Worm (Caenorhabditis elegans) whole organism, young adult: Measurements from ENCODE around the gene sec-22.

Experiments used
- F57C9.4 ChIP-seq: sonication (generic microtip); optimal IDR thresholded peaks from 2 replicates; lab custom pipeline; 2017; ENCODE audit warnings: mild to moderate bottlenecking, missing genetic modification characterization, missing compliant biosample characterization
- Y67H2A.10 ChIP-seq: fragments of 200-800 bp; sonication (Bioruptor generic); conservative IDR thresholded peaks from 2 replicates; pipeline ENCODE4 v1.3.6; 2022; ENCODE audit warnings: missing genetic modification reagents, missing genetic modification characterization, missing compliant biosample characterization
- cebp-1 ChIP-seq, 2 experiments: fragments of 200-800 bp in 1 of 2; sonication (Bioruptor generic) in 1 of 2; sonication (generic microtip) in 1 of 2; IDR thresholded peaks in 1 of 2; optimal IDR thresholded peaks in 1 of 2; 2 replicates each; pipeline versions ENCODE4 v1.3.6 to Lab custom; 2017 to 2022; ENCODE audit warnings: missing compliant biosample characterization in 2 of 2, missing genetic modification characterization in 2 of 2, mild to moderate bottlenecking in 1 of 2, missing genetic modification reagents in 1 of 2, moderate library complexity in 1 of 2
- fkh-3 ChIP-seq: sonication (generic microtip); optimal IDR thresholded peaks from 2 replicates; lab custom pipeline; 2016; ENCODE audit warnings: mild to moderate bottlenecking, missing genetic modification characterization, missing compliant biosample characterization
- lag-1 ChIP-seq: fragments of 200-800 bp; sonication (Bioruptor generic); IDR thresholded peaks from 2 replicates; pipeline ENCODE4 v1.3.6; 2022; ENCODE audit warnings: missing genetic modification reagents, missing genetic modification characterization, missing compliant biosample characterization
- lin-40 ChIP-seq: sonication (generic microtip); optimal IDR thresholded peaks from 2 replicates; lab custom pipeline; 2016; ENCODE audit warnings: missing genetic modification characterization, mild to moderate bottlenecking, missing compliant biosample characterization, missing genotype, missing genetic modification reagents
- lin-54 ChIP-seq: fragments of 200-800 bp; sonication (Bioruptor generic); optimal IDR thresholded peaks from 2 replicates; lab custom pipeline; 2018; ENCODE audit warnings: mild to moderate bottlenecking, missing genetic modification characterization, missing compliant biosample characterization
- repo-1 ChIP-seq: sonication (generic microtip); optimal IDR thresholded peaks from 2 replicates; lab custom pipeline; 2017; ENCODE audit warnings: mild to moderate bottlenecking, missing genetic modification characterization, missing compliant biosample characterization
- sdz-38 ChIP-seq: sonication (generic microtip); optimal IDR thresholded peaks from 2 replicates; lab custom pipeline; 2016; ENCODE audit warnings: missing genotype, missing genetic modification characterization, missing compliant biosample characterization
- tbp1 ChIP-seq: fragments of 200-800 bp; sonication (Bioruptor generic); optimal IDR thresholded peaks from 2 replicates; lab custom pipeline; 2018; ENCODE audit warnings: mild to moderate bottlenecking, missing genetic modification characterization, missing compliant biosample characterization

Gene sec-22

DNA sequence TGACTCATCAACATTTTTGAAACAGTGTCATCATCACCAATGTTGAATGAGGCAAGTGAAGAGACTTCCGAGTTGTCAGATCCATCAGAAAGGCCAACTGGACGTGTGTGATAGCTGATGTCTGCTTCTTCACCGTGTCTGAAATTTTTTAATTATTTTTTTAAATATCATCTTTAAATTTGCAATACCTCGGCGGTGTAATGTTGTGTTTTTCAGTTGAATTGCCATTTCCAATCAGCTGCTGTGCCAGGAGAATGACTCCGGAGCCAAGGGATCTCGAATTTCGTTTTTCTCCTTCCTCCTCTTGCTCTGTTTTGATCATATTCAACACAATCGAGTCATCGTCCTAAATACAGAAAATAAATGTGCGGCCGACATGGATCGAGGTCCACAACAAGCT, 49.7 kb downstream of the sec-22 start (continued):
- TF ChIP-seq repo-1 (tag; lab: Kevin White, UChicago): no peak
- no peak for TF ChIP-seq F57C9.4 (tag; lab: Kevin White, UChicago)
- no peak for TF ChIP-seq lin-40
- no peak for TF ChIP-seq lag-1 (GFP tag; lab: Robert Waterston, UW)
- TF ChIP-seq fkh-3: no peak

DNA sequence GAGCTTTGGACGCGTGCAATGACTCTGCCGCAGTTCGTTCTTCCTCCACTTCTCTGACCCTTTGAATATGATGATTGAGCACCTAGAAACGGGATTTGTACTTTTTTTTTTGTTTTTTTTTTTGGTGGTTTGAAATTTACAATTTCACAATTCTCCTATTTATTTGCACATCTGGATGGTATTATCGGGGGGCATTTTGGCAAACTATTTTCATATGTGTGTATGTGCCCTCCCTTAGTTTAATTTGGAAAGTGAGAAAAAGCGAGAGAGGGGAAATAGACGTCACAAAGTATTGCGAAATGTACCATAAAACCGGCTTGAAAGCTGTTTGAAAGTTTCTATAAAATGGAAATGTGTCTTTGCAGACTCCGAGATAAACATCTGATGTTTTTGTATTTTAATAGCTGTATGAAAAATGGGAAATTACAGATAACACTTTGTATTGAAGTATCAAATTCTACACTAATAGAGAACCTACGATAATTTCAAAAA, 51.1 kb downstream of the sec-22 start:
- TF ChIP-seq sdz-38 (tag; lab: Kevin White, UChicago) (no peak), tbp1 (no peak), cebp-1 (GFP tag; IDR thresholded peaks at IDR 0.05; lab: Robert Waterston, UW) (no peak), cebp-1 (tag; optimal IDR thresholded peaks at IDR 0.05; lab: Kevin White, UChicago) (peak; percentile 89), lin-54 (GFP tag; lab: Kevin White, UChicago) (no peak), Y67H2A.10 (GFP tag; lab: Robert Waterston, UW) (no peak)
- TF ChIP-seq, all 124 proteins: peak for 1
